Worm (Caenorhabditis elegans) whole organism, mixed stage, embryonic: ENCODE data around the gene klc-1.
A peak's percentile ranks its signal among the peaks of the same experiment; 100 is the strongest.

ENCODE experiments used
- M03D4.4 ChIP-seq: sonication (generic microtip); optimal IDR thresholded peaks from 2 replicates; lab custom pipeline; 2017; ENCODE audit warnings: mild to moderate bottlenecking, missing genetic modification characterization, missing compliant biosample characterization
- blmp-1 ChIP-seq: fragments of 150-350 bp; optimal IDR thresholded peaks from 2 replicates; lab custom pipeline; 2014; ENCODE audit warnings: missing biosample characterization, missing genetic modification characterization
- ceh-39 ChIP-seq: fragments of 150-350 bp; optimal IDR thresholded peaks from 2 replicates; lab custom pipeline; 2014; ENCODE audit warnings: missing biosample characterization, missing genetic modification characterization
- ceh-43 ChIP-seq: fragments of 200-800 bp; sonication (Bioruptor generic); optimal IDR thresholded peaks from 2 replicates; lab custom pipeline; 2018; ENCODE audit warnings: mild to moderate bottlenecking, missing genetic modification characterization, moderate library complexity, missing compliant biosample characterization
- ces-1 ChIP-seq: fragments of 150-350 bp; optimal IDR thresholded peaks from 2 replicates; lab custom pipeline; 2014; ENCODE audit warnings: missing biosample characterization, missing genetic modification reagents, missing genetic modification characterization
- cnd-1 ChIP-seq: fragments of 200-800 bp; sonication (Bioruptor generic); optimal IDR thresholded peaks from 2 replicates; lab custom pipeline; 2018; ENCODE audit warnings: mild to moderate bottlenecking, missing genetic modification characterization, missing compliant biosample characterization
- drap-1 ChIP-seq: fragments of 200-800 bp; sonication (Bioruptor generic); optimal IDR thresholded peaks from 3 replicates; lab custom pipeline; 2018; ENCODE audit warnings: mild to moderate bottlenecking, missing genetic modification characterization, missing compliant biosample characterization
- elt-3 ChIP-seq: fragments of 150-350 bp; optimal IDR thresholded peaks from 2 replicates; lab custom pipeline; 2014; ENCODE audit warnings: missing biosample characterization, missing genetic modification characterization
- flh-1 ChIP-seq: fragments of 200-800 bp; sonication (Bioruptor generic); optimal IDR thresholded peaks from 2 replicates; lab custom pipeline; 2018; ENCODE audit warnings: mild to moderate bottlenecking, missing genetic modification characterization, moderate library complexity, missing compliant biosample characterization
- ham-2 ChIP-seq: fragments of 200-800 bp; sonication (Bioruptor generic); optimal IDR thresholded peaks from 2 replicates; lab custom pipeline; 2018; ENCODE audit warnings: mild to moderate bottlenecking, missing genetic modification characterization, missing compliant biosample characterization
- hlh-1 ChIP-seq: fragments of 150-350 bp; optimal IDR thresholded peaks from 2 replicates; lab custom pipeline; 2014; ENCODE audit warnings: missing biosample characterization, missing genetic modification reagents, missing genetic modification characterization
- lin-13 ChIP-seq: fragments of 150-350 bp; optimal IDR thresholded peaks from 2 replicates; lab custom pipeline; 2014; ENCODE audit warnings: missing biosample characterization, missing genetic modification characterization
- lin-32 ChIP-seq: fragments of 200-800 bp; sonication (Bioruptor generic); optimal IDR thresholded peaks from 2 replicates; lab custom pipeline; 2018; ENCODE audit warnings: mild to moderate bottlenecking, missing genetic modification characterization, missing compliant biosample characterization
- lsy-2 ChIP-seq: fragments of 150-350 bp; optimal IDR thresholded peaks from 2 replicates; lab custom pipeline; 2014; ENCODE audit warnings: missing biosample characterization, missing genetic modification characterization
- mab-5 ChIP-seq: fragments of 150-350 bp; optimal IDR thresholded peaks from 2 replicates; lab custom pipeline; 2014; ENCODE audit warnings: missing biosample characterization, missing genetic modification characterization
- mep-1 ChIP-seq: fragments of 150-350 bp; optimal IDR thresholded peaks from 2 replicates; lab custom pipeline; 2017; ENCODE audit warnings: missing biosample characterization, missing genetic modification reagents, missing genetic modification characterization, inconsistent platforms
- mls-2 ChIP-seq: sonication (generic microtip); optimal IDR thresholded peaks from 2 replicates; lab custom pipeline; 2016; ENCODE audit warnings: mild to moderate bottlenecking, missing genetic modification characterization, moderate library complexity, missing compliant biosample characterization
- nhr-12 ChIP-seq: fragments of 150-350 bp; optimal IDR thresholded peaks from 2 replicates; lab custom pipeline; 2014; ENCODE audit warnings: missing biosample characterization, missing genetic modification characterization
- nhr-2 ChIP-seq: fragments of 150-350 bp; optimal IDR thresholded peaks from 2 replicates; lab custom pipeline; 2014; ENCODE audit warnings: missing biosample characterization, missing genetic modification characterization
- nhr-237 ChIP-seq: fragments of 150-350 bp; optimal IDR thresholded peaks from 2 replicates; lab custom pipeline; 2014; ENCODE audit warnings: missing biosample characterization, missing genetic modification characterization
- nhr-28 ChIP-seq: fragments of 150-350 bp; optimal IDR thresholded peaks from 2 replicates; lab custom pipeline; 2014; ENCODE audit warnings: missing biosample characterization, missing genetic modification characterization
- pha-4 ChIP-seq: fragments of 150-350 bp; optimal IDR thresholded peaks from 2 replicates; lab custom pipeline; 2018; ENCODE audit warnings: missing biosample characterization, missing genetic modification reagents, missing genetic modification characterization
- snpc-4 ChIP-seq: fragments of 150-350 bp; optimal IDR thresholded peaks from 2 replicates; lab custom pipeline; 2014; ENCODE audit warnings: missing biosample characterization, missing genetic modification characterization
- sptf-1 ChIP-seq: sonication (generic microtip); optimal IDR thresholded peaks from 2 replicates; lab custom pipeline; 2017; ENCODE audit warnings: mild to moderate bottlenecking, missing genetic modification characterization, moderate library complexity, missing compliant biosample characterization
- tbx-8 ChIP-seq: fragments of 200-800 bp; sonication (Bioruptor generic); optimal IDR thresholded peaks from 2 replicates; lab custom pipeline; 2018; ENCODE audit warnings: mild to moderate bottlenecking, missing genetic modification characterization, moderate library complexity, missing compliant biosample characterization
- unc-120 ChIP-seq: sonication (generic microtip); optimal IDR thresholded peaks from 2 replicates; lab custom pipeline; 2017; ENCODE audit warnings: missing genetic modification characterization, missing compliant biosample characterization; ENCODE audit not compliant: poor library complexity, severe bottlenecking
- unc-39 ChIP-seq: fragments of 150-350 bp; optimal IDR thresholded peaks from 2 replicates; lab custom pipeline; 2014; ENCODE audit warnings: missing biosample characterization, missing genetic modification characterization
- unc-62 ChIP-seq: fragments of 150-350 bp; optimal IDR thresholded peaks from 2 replicates; lab custom pipeline; 2014; ENCODE audit warnings: missing biosample characterization, missing genetic modification reagents, missing genetic modification characterization
- zip-8 ChIP-seq: fragments of 150-350 bp; optimal IDR thresholded peaks from 2 replicates; lab custom pipeline; 2014; ENCODE audit warnings: missing biosample characterization, missing genetic modification characterization
- ztf-11 ChIP-seq: fragments of 150-350 bp; optimal IDR thresholded peaks from 2 replicates; lab custom pipeline; 2014; ENCODE audit warnings: missing biosample characterization, missing genetic modification characterization

The klc-1 gene

DNA sequence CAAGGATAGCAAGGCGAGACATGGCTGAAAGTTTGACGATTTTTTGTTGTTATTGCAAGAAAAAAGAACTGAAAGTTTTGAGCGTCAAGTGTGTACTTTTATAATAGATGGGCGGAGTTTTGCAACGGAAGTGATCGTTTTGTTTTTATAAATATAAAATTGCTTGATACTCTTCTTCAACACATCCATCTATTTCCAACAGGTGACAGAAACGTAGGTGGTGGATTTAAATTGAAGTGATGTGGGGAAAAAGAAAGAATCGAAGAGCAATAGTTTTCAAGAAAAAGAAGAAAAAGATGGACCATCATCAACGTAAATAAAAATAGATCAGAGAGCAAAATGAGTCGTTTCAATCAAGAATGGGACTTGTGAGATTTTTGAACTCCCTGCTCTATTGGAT is 16.5 kb upstream of the klc-1 start, which contains the start of gene ttr-17:
ttr-17 (minus strand) TSS at position 24 of the 400 bp plus-strand sequence.
- TF ChIP-seq unc-62 (GFP tag; lab: Kevin White, UChicago) (peak; percentile 52), unc-120 (tag; lab: Kevin White, UChicago) (no peak)
- TF ChIP-seq, all 35 proteins: peak for 1

DNA sequence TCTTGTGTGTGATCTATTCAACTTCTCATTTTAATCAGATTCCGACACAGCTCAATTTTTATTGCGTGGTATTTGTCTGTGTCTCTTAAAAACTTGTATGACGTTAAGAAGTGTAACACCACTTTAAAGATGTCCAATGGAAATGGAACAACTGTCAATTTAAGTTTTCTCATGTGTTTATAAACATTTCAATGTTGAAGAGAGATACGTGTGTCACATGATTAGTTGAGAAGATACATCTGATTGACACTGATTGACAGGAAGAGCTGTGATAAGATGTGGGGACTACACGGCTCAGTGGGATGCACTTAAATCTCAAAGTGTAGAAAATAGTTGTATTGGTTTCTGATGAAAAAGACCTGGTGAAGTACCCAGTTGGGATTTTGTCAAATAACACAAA is 15.2 kb upstream of the klc-1 start:
- TF ChIP-seq mep-1 (tag; lab: Kevin White, UChicago) (no peak), M03D4.4 (tag; lab: Kevin White, UChicago) (no peak), mab-5 (peak; percentile 62), unc-62 (GFP tag; lab: Kevin White, UChicago) (peak; percentile 100), hlh-1 (tag; lab: Kevin White, UChicago) (peak; percentile 68), unc-120 (tag; lab: Kevin White, UChicago) (peak; percentile 57)

DNA sequence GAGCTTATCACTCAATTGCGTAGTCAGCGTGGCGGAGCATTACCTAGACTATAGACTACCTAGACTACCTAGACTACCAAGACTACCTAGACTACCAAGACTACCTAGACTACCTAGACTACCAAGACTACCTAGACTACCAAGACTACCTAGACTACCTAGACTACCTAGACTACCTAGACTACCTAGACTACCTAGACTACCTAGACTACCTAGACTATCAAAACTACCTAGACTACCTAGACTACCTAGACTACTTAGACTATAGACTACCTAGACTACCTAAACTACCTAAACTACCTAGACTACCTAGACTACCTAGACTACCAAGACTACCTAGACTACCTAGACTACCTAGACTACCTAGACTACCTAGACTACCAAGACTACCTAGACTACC is 12.6 kb upstream of the klc-1 start:
- TF ChIP-seq sptf-1 (peak; percentile 80), tbx-8 (GFP tag; lab: Kevin White, UChicago) (peak; percentile 16)

DNA sequence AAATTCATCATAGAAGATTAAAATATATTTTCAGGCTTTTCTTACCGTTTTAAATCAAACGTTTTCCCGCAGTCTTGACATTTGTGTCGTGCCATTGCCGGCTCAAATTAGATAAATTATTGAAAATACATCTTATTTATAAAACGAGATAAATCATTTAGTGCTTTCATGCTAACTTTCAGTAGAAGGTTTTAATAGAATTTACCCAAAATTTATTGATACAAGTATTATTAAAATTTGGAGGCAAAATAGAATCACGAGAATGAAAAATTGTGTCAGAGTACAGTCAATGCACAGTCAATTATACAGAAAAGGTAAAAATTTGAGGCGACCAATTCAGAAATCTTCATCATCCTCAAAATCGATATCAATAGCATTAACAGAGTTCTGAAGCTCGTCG is 5.1 kb upstream of the klc-1 start, which contains the start of gene Y5F2A.4:
Y5F2A.4 (minus strand) TSS at position 101 of the 400 bp plus-strand sequence.
- TF ChIP-seq elt-3 (tag; lab: Kevin White, UChicago) (no peak), unc-62 (GFP tag; lab: Kevin White, UChicago) (no peak), lin-32 (no peak)

DNA sequence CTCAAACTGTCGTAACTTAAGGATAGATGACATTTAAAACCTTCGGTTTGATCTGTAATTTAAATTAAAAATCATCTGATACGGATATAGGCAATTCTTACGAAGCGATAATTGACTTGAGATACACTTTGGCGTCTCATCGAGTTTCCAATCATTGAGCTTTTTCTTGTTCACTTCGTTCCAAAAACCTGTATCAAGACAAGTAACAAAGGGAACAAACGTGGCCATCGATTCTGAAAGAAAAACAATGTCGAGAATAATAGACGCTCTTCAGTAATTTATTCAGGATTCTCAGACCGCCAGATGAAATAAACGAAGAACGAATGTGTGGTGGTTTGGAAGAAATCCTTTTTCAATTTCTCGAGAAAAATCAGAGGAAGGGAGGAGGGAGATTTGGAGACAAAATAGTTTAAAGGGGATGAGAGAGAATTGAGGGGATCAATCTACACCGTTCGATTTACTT is 2.7 kb upstream of the klc-1 start, which contains the start of gene atg-7:
atg-7 (minus strand) TSS at position 233 of the 463 bp plus-strand sequence.
- no peak for TF ChIP-seq lin-13 (tag; lab: Kevin White, UChicago)
- peak; percentile 14 for TF ChIP-seq ces-1

DNA sequence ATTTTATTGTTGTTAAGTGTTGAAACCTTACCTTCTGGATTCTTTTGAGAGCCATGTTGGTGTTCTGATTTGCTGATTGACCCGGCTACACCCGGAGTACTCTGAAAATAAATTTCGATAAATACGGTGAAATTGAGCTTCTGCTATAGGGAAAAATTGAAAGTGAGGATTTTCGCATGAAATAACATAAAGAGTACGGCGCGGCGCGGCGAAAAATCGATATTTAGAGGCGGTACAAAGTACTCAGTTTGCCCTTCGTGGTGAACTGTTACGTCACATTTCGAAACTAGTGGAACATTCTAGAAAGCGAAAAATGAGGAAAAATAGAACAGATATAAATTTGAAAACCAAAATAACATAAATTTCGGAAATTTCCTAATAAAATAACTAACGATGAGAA is 1.4 kb upstream of the klc-1 start, which contains the start of gene let-70:
let-70 (minus strand) TSS at position 101 of the 400 bp plus-strand sequence.
- TF ChIP-seq lsy-2 (tag; lab: Kevin White, UChicago) (no peak), lin-32 (no peak), ceh-39 (tag; lab: Kevin White, UChicago) (no peak), unc-39 (tag; lab: Kevin White, UChicago) (no peak), drap-1 (GFP tag; lab: Kevin White, UChicago) (no peak), nhr-237 (no peak), mep-1 (tag; lab: Kevin White, UChicago) (no peak), zip-8 (tag; lab: Kevin White, UChicago) (peak; percentile 14), nhr-12 (tag; lab: Kevin White, UChicago) (no peak)

DNA sequence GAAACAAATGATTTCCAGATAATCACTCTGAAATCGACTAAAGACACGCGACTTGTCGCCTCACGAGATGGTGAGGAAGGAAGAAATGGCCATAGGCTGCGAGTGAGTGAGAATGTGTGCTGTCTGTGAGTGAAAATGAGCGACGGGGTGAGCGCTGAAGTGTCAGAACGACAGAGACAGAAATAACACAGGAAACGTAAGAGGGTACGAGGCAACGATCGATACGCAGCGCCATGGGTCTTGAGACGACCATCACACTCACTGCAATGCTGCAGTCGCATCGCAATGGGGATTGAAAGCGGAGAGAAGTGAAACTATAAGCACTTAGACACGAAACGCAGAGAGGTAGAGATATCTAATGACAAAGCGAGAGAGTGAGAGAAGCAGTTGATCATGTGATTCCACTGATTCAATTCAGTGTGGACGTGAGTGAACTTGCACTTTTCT is 723 bp upstream of the klc-1 start:
- TF ChIP-seq hlh-1 (tag; lab: Kevin White, UChicago) = peak; percentile 46
- TF ChIP-seq drap-1 (GFP tag; lab: Kevin White, UChicago) = peak; percentile 72
- TF ChIP-seq flh-1 = no peak
- no peak for TF ChIP-seq snpc-4 (tag; lab: Kevin White, UChicago)
- TF ChIP-seq M03D4.4 (tag; lab: Kevin White, UChicago) = peak; percentile 32
- TF ChIP-seq lin-13 (tag; lab: Kevin White, UChicago) = peak; percentile 37
- TF ChIP-seq ham-2 (GFP tag; lab: Kevin White, UChicago) = peak; percentile 85
- peak; percentile 90 for TF ChIP-seq unc-62 (GFP tag; lab: Kevin White, UChicago)
- no peak for TF ChIP-seq nhr-28
- peak; percentile 95 for TF ChIP-seq ces-1
- TF ChIP-seq pha-4 = peak; percentile 83
- peak; percentile 69 for TF ChIP-seq ztf-11 (tag; lab: Kevin White, UChicago)
- peak; percentile 5 for TF ChIP-seq cnd-1 (tag; lab: Kevin White, UChicago)
- TF ChIP-seq elt-3 (tag; lab: Kevin White, UChicago) = peak; percentile 13
- no peak for TF ChIP-seq ceh-43
- peak; percentile 81 for TF ChIP-seq lsy-2 (tag; lab: Kevin White, UChicago)
- TF ChIP-seq unc-120 (tag; lab: Kevin White, UChicago) = peak; percentile 67
- peak; percentile 54 for TF ChIP-seq blmp-1
- TF ChIP-seq nhr-2 (tag; lab: Kevin White, UChicago) = no peak
- TF ChIP-seq sptf-1 = peak; percentile 56
- TF ChIP-seq mep-1 (tag; lab: Kevin White, UChicago) = peak; percentile 82
- peak; percentile 88 for TF ChIP-seq nhr-237
- peak; percentile 60 for TF ChIP-seq mls-2 (tag; lab: Kevin White, UChicago)
